Fruit fly (Drosophila melanogaster) whole organism, embryonic: ENCODE measurements around the gene bwa.

ENCODE experiments used
- Ada2b ChIP-seq: fragments of 200-800 bp; sonication (Bioruptor generic); IDR thresholded peaks from 2 replicates; pipeline ENCODE4 v1.3.6; 2022; ENCODE audit warnings: missing biosample characterization, missing genetic modification characterization
- B-H1 ChIP-seq: fragments of 200-800 bp; sonication (Bioruptor generic); IDR thresholded peaks from 3 replicates; pipeline ENCODE4 v1.3.6; 2022; ENCODE audit warnings: missing biosample characterization, missing genetic modification characterization
- Bdp1 ChIP-seq: fragments of 200-800 bp; sonication (Bioruptor generic); optimal IDR thresholded peaks from 3 replicates; lab custom pipeline; 2016; ENCODE audit warnings: missing biosample characterization, missing genetic modification characterization
- CG10462 ChIP-seq: fragments of 200-800 bp; sonication (Bioruptor generic); optimal IDR thresholded peaks from 2 replicates; lab custom pipeline; 2016; ENCODE audit warnings: missing biosample characterization, missing genetic modification characterization
- CG10979 ChIP-seq: fragments of 200-800 bp; sonication (Bioruptor generic); optimal IDR thresholded peaks from 2 replicates; lab custom pipeline; 2018; ENCODE audit warnings: missing biosample characterization, mild to moderate bottlenecking, missing genetic modification characterization, moderate library complexity
- CG11085 ChIP-seq: fragments of 200-800 bp; sonication (Bioruptor generic); IDR thresholded peaks from 2 replicates; pipeline ENCODE4 v1.3.6; 2022; ENCODE audit warnings: missing biosample characterization, missing genetic modification characterization
- CG11456 ChIP-seq: fragments of 200-800 bp; sonication (Bioruptor generic); IDR thresholded peaks from 3 replicates; pipeline ENCODE4 v1.3.6; 2022; ENCODE audit warnings: missing biosample characterization, missing genetic modification characterization
- CG11560 ChIP-seq: fragments of 200-800 bp; sonication (Bioruptor generic); IDR thresholded peaks from 3 replicates; pipeline ENCODE4 v1.3.6; 2022; ENCODE audit warnings: missing biosample characterization, missing genetic modification characterization
- CG13287 ChIP-seq: fragments of 200-800 bp; sonication (Bioruptor generic); IDR thresholded peaks from 2 replicates; pipeline ENCODE4 v1.3.6; 2022; ENCODE audit warnings: missing biosample characterization, missing genetic modification characterization; ENCODE audit not compliant: partially characterized antibody
- CG15696 ChIP-seq: fragments of 200-800 bp; sonication (Bioruptor generic); optimal IDR thresholded peaks from 2 replicates; lab custom pipeline; 2019; ENCODE audit warnings: missing biosample characterization, mild to moderate bottlenecking, missing genetic modification characterization, moderate library complexity
- CG17802 ChIP-seq: fragments of 200-800 bp; sonication (Bioruptor generic); optimal IDR thresholded peaks from 2 replicates; lab custom pipeline; 2018; ENCODE audit warnings: missing biosample characterization, mild to moderate bottlenecking, missing genetic modification characterization, moderate library complexity
- CG18476 ChIP-seq: fragments of 200-800 bp; sonication (Bioruptor generic); optimal IDR thresholded peaks from 2 replicates; lab custom pipeline; 2016; ENCODE audit warnings: missing biosample characterization, mild to moderate bottlenecking, missing genetic modification characterization
- CG2120 ChIP-seq: fragments of 200-800 bp; sonication (Bioruptor generic); optimal IDR thresholded peaks from 3 replicates; lab custom pipeline; 2016; ENCODE audit warnings: missing biosample characterization, missing genetic modification characterization
- CG2889 ChIP-seq: fragments of 200-800 bp; sonication (Bioruptor generic); IDR thresholded peaks from 3 replicates; pipeline ENCODE4 v1.3.6; 2022; ENCODE audit warnings: missing biosample characterization, missing genetic modification characterization
- CG3281 ChIP-seq: fragments of 200-800 bp; sonication (Bioruptor generic); optimal IDR thresholded peaks from 3 replicates; lab custom pipeline; 2017; ENCODE audit warnings: missing biosample characterization, mild to moderate bottlenecking, missing genetic modification characterization
- CG3838 ChIP-seq: fragments of 200-800 bp; sonication (Bioruptor generic); optimal IDR thresholded peaks from 3 replicates; lab custom pipeline; 2016; ENCODE audit warnings: missing biosample characterization, missing genetic modification characterization
- CG4424 ChIP-seq: fragments of 200-800 bp; sonication (Bioruptor generic); optimal IDR thresholded peaks from 3 replicates; lab custom pipeline; 2016; ENCODE audit warnings: missing biosample characterization, missing genetic modification characterization
- CG4820 ChIP-seq: fragments of 200-800 bp; sonication (Bioruptor generic); optimal IDR thresholded peaks from 3 replicates; lab custom pipeline; 2016; ENCODE audit warnings: missing biosample characterization, missing genetic modification characterization
- CG6689 ChIP-seq: fragments of 200-800 bp; sonication (Bioruptor generic); IDR thresholded peaks from 2 replicates; pipeline ENCODE4 v1.3.6; 2022; ENCODE audit warnings: missing biosample characterization, missing genetic modification characterization
- CG7556 ChIP-seq: fragments of 200-800 bp; sonication (Bioruptor generic); optimal IDR thresholded peaks from 2 replicates; lab custom pipeline; 2017; ENCODE audit warnings: missing biosample characterization, mild to moderate bottlenecking, missing genetic modification characterization
- CG7963 ChIP-seq: fragments of 200-800 bp; sonication (Bioruptor generic); IDR thresholded peaks from 3 replicates; pipeline ENCODE4 v1.3.6; 2022; ENCODE audit warnings: missing biosample characterization, missing genetic modification characterization; ENCODE audit not compliant: partially characterized antibody
- CG9932 ChIP-seq: fragments of 200-800 bp; sonication (Bioruptor generic); IDR thresholded peaks from 2 replicates; pipeline ENCODE4 v1.3.6; 2022; ENCODE audit warnings: missing biosample characterization, missing genetic modification characterization
- Dbx ChIP-seq: fragments of 200-800 bp; sonication (Bioruptor generic); IDR thresholded peaks from 3 replicates; pipeline ENCODE4 v1.3.6; 2022; ENCODE audit warnings: missing biosample characterization, missing genetic modification characterization
- H2.0 ChIP-seq: fragments of 200-800 bp; sonication (Bioruptor generic); IDR thresholded peaks from 2 replicates; pipeline ENCODE4 v1.3.6; 2022; ENCODE audit warnings: missing biosample characterization, missing genetic modification characterization
- HHEX ChIP-seq: fragments of 200-800 bp; sonication (Bioruptor generic); optimal IDR thresholded peaks from 3 replicates; lab custom pipeline; 2017; ENCODE audit warnings: missing biosample characterization, mild to moderate bottlenecking, missing genetic modification characterization, missing genetic modification reagents
- Hr3 ChIP-seq: fragments of 200-800 bp; sonication (Bioruptor generic); optimal IDR thresholded peaks from 3 replicates; lab custom pipeline; 2016; ENCODE audit warnings: missing biosample characterization, missing genetic modification characterization
- Lhr ChIP-seq: fragments of 200-800 bp; sonication (Bioruptor generic); optimal IDR thresholded peaks from 3 replicates; lab custom pipeline; 2017; ENCODE audit warnings: mild to moderate bottlenecking, missing biosample characterization, missing genetic modification reagents, missing genetic modification characterization
- NC2α ChIP-seq: fragments of 200-800 bp; sonication (Bioruptor generic); optimal IDR thresholded peaks from 2 replicates; lab custom pipeline; 2016; ENCODE audit warnings: missing biosample characterization, missing genetic modification characterization
- NFAT ChIP-seq: fragments of 200-800 bp; sonication (Bioruptor generic); IDR thresholded peaks from 2 replicates; pipeline ENCODE4 v1.3.6; 2022; ENCODE audit warnings: missing biosample characterization, missing genetic modification characterization
- Nf-YC ChIP-seq: fragments of 200-800 bp; optimal IDR thresholded peaks from 3 replicates; lab custom pipeline; 2019; ENCODE audit warnings: missing biosample characterization, mild to moderate bottlenecking, missing genetic modification characterization, moderate library complexity
- Ptx1 ChIP-seq: fragments of 200-800 bp; sonication (Bioruptor generic); IDR thresholded peaks from 2 replicates; pipeline ENCODE4 v1.3.6; 2022; ENCODE audit warnings: missing biosample characterization, missing genetic modification characterization
- Sox102F ChIP-seq: fragments of 200-800 bp; sonication (Bioruptor generic); optimal IDR thresholded peaks from 2 replicates; lab custom pipeline; 2018; ENCODE audit warnings: missing biosample characterization, mild to moderate bottlenecking, missing genetic modification characterization, moderate library complexity
- Sry-δ ChIP-seq: fragments of 200-800 bp; sonication (Bioruptor generic); optimal IDR thresholded peaks from 2 replicates; lab custom pipeline; 2016; ENCODE audit warnings: missing biosample characterization, missing genetic modification characterization
- bigmax ChIP-seq: fragments of 200-800 bp; sonication (Bioruptor generic); optimal IDR thresholded peaks from 2 replicates; lab custom pipeline; 2018; ENCODE audit warnings: missing biosample characterization, mild to moderate bottlenecking, missing genetic modification characterization
- btn ChIP-seq: fragments of 200-800 bp; sonication (Bioruptor generic); optimal IDR thresholded peaks from 2 replicates; lab custom pipeline; 2016; ENCODE audit warnings: missing biosample characterization, missing genetic modification characterization
- chn ChIP-seq: fragments of 200-800 bp; sonication (Bioruptor generic); optimal IDR thresholded peaks from 2 replicates; lab custom pipeline; 2016; ENCODE audit warnings: missing biosample characterization, missing genetic modification characterization
- fd3F ChIP-seq: fragments of 200-800 bp; sonication (Bioruptor generic); optimal IDR thresholded peaks from 2 replicates; lab custom pipeline; 2018; ENCODE audit warnings: missing biosample characterization, mild to moderate bottlenecking, missing genetic modification characterization, moderate library complexity
- grn ChIP-seq: fragments of 200-800 bp; sonication (Bioruptor generic); optimal IDR thresholded peaks from 3 replicates; lab custom pipeline; 2017; ENCODE audit warnings: missing biosample characterization, missing genetic modification characterization
- lola ChIP-seq, 3 experiments: fragments of >200 bp in 2 of 3; fragments of 200-800 bp in 1 of 3; sonication (Bioruptor generic) in 1 of 3; optimal IDR thresholded peaks; 2 replicates each; lab custom pipeline; 2017 to 2019; ENCODE audit warnings: missing biosample characterization in 3 of 3, missing genetic modification characterization in 3 of 3, mild to moderate bottlenecking in 1 of 3, moderate library complexity in 1 of 3
- pfk ChIP-seq: fragments of 200-800 bp; sonication (Bioruptor generic); optimal IDR thresholded peaks from 2 replicates; lab custom pipeline; 2018; ENCODE audit warnings: missing biosample characterization, mild to moderate bottlenecking, missing genetic modification characterization, moderate library complexity
- prd ChIP-seq, 3 experiments: fragments of >200 bp in 2 of 3; fragments of 200-800 bp in 1 of 3; sonication (Bioruptor generic) in 1 of 3; optimal IDR thresholded peaks in 2 of 3; IDR thresholded peaks in 1 of 3; 2 replicates in 2 of 3; 3 replicates in 1 of 3; pipeline versions ENCODE4 v1.3.6 to Lab custom; 2017 to 2022; ENCODE audit warnings: missing biosample characterization in 1 of 3, missing genetic modification characterization in 1 of 3
- row ChIP-seq: fragments of 200-800 bp; sonication (Bioruptor generic); IDR thresholded peaks from 3 replicates; pipeline ENCODE4 v1.3.6; 2022; ENCODE audit warnings: missing biosample characterization, missing genetic modification characterization
- run ChIP-seq: fragments of 200-800 bp; sonication (Bioruptor generic); optimal IDR thresholded peaks from 3 replicates; lab custom pipeline; 2018; ENCODE audit warnings: missing biosample characterization, mild to moderate bottlenecking, missing genetic modification characterization
- tgo ChIP-seq: fragments of 200-800 bp; sonication (Bioruptor generic); IDR thresholded peaks from 3 replicates; pipeline ENCODE4 v1.3.6; 2022; ENCODE audit warnings: missing biosample characterization, missing genetic modification characterization
- unpg ChIP-seq: fragments of 200-800 bp; sonication (Bioruptor generic); optimal IDR thresholded peaks from 3 replicates; lab custom pipeline; 2018; ENCODE audit warnings: missing biosample characterization, mild to moderate bottlenecking, missing genetic modification characterization, moderate library complexity

Gene bwa

dm6 chr2L:20097105-20097631, 31.0 kb downstream of the bwa start, which contains the start of the genes mRpS18B and Kua (continued):
- peak; percentile 9 for TF ChIP-seq CG17802 (tag; lab: Kevin White, UChicago)
- TF ChIP-seq CG2889 (GFP tag; lab: Robert Waterston, UW), result 0 out of 3 replicates have a peak, but pooled peaks have one; percentile 22
- peak; percentile 86 for TF ChIP-seq row (GFP tag; lab: Robert Waterston, UW)
- peak in 1 of 3 experiments; percentile 52 for TF ChIP-seq lola (GFP tag; optimal IDR thresholded peaks at IDR 0.05; lab: Kevin White, UChicago)
- no peak for TF ChIP-seq prd (optimal IDR thresholded peaks at IDR 0.05; lab: Kevin White, UChicago)
- peak; percentile 72 for TF ChIP-seq prd (GFP tag; IDR thresholded peaks at IDR 0.05; lab: Robert Waterston, UW)
- peak; percentile 35 for TF ChIP-seq HHEX
- TF ChIP-seq pfk (GFP tag; lab: Kevin White, UChicago), result no peak
- peak; percentile 54 for TF ChIP-seq Sry-δ (GFP tag; lab: Kevin White, UChicago)
- TF ChIP-seq CG6689 (GFP tag; lab: Robert Waterston, UW), result peak; percentile 62
- TF ChIP-seq CG4820, result peak; percentile 26
- TF ChIP-seq CG3838 (GFP tag; lab: Kevin White, UChicago), result no peak
- TF ChIP-seq CG4424 (GFP tag; lab: Kevin White, UChicago), result peak; percentile 60
- TF ChIP-seq Lhr (GFP tag; lab: Kevin White, UChicago), result peak; percentile 45
- TF ChIP-seq CG3281, result peak; percentile 50
- TF ChIP-seq Nf-YC (tag; lab: Kevin White, UChicago), result peak; percentile 59
- TF ChIP-seq unpg (GFP tag; lab: Kevin White, UChicago), result peak; percentile 62
- no peak for TF ChIP-seq run (tag; lab: Kevin White, UChicago)
- TF ChIP-seq CG11560 (tag; lab: Robert Waterston, UW), result no peak
- peak; percentile 71 for TF ChIP-seq Sox102F (GFP tag; lab: Kevin White, UChicago)
- TF ChIP-seq Ada2b (GFP tag; lab: Robert Waterston, UW), result peak; percentile 60
- peak; percentile 46; the same call in 1 of the 2 replicates for TF ChIP-seq H2.0 (GFP tag; lab: Robert Waterston, UW)
- no peak for TF ChIP-seq CG10462 (GFP tag; lab: Kevin White, UChicago)
- TF ChIP-seq Ptx1, result peak; percentile 74
- TF ChIP-seq CG18476, result peak; percentile 45
- TF ChIP-seq NC2α (GFP tag; lab: Kevin White, UChicago), result no peak
- peak; percentile 68 for TF ChIP-seq CG13287 (GFP tag; lab: Robert Waterston, UW)
- TF ChIP-seq CG15696, result peak; percentile 65
- TF ChIP-seq tgo, result peak; percentile 46; the same call in 1 of the 3 replicates
- TF ChIP-seq CG11456, result peak; percentile 80
- TF ChIP-seq Dbx (GFP tag; lab: Robert Waterston, UW), result peak; percentile 72; the same call in 2 of the 3 replicates
- TF ChIP-seq NFAT (GFP tag; lab: Robert Waterston, UW), result peak; percentile 52
- TF ChIP-seq CG11085 (GFP tag; lab: Robert Waterston, UW), result 0 out of 2 replicates have a peak, but pooled peaks have one; percentile 28
- TF ChIP-seq B-H1 (GFP tag; lab: Robert Waterston, UW), result peak; percentile 28; the same call in 1 of the 3 replicates
- no peak for TF ChIP-seq grn
- peak; percentile 67 for TF ChIP-seq CG2120
- TF ChIP-seq CG9932 (GFP tag; lab: Robert Waterston, UW), result peak; percentile 78
- TF ChIP-seq chn (GFP tag; lab: Kevin White, UChicago), result no peak
- TF ChIP-seq CG10979 (tag; lab: Kevin White, UChicago), result peak; percentile 52
- TF ChIP-seq Bdp1, result peak; percentile 1
- peak; percentile 41; the same call in 1 of the 3 replicates for TF ChIP-seq CG7963 (GFP tag; lab: Robert Waterston, UW)
- peak; percentile 55 for TF ChIP-seq Hr3
- TF ChIP-seq bigmax (GFP tag; lab: Kevin White, UChicago), result no peak
- no peak for TF ChIP-seq btn (GFP tag; lab: Kevin White, UChicago)
- peak; percentile 23 for TF ChIP-seq fd3F
- TF ChIP-seq CG7556 (GFP tag; lab: Kevin White, UChicago), result peak; percentile 38
